Worm (Caenorhabditis elegans) whole organism, L1 larva: ENCODE data around the gene asm-1.

ENCODE experiments used
- alr-1 ChIP-seq: fragments of 200-800 bp; sonication (Bioruptor generic); optimal IDR thresholded peaks from 2 replicates; lab custom pipeline; 2018; ENCODE audit warnings: borderline replicate concordance, mild to moderate bottlenecking, missing genetic modification characterization, missing compliant biosample characterization
- ceh-63 ChIP-seq: fragments of 200-800 bp; sonication (Bioruptor generic); optimal IDR thresholded peaks from 2 replicates; lab custom pipeline; 2018; ENCODE audit warnings: mild to moderate bottlenecking, missing genetic modification characterization, missing compliant biosample characterization
- ces-1 ChIP-seq: fragments of 150-350 bp; optimal IDR thresholded peaks from 2 replicates; lab custom pipeline; 2014; ENCODE audit warnings: missing biosample characterization, missing genetic modification reagents, missing genetic modification characterization
- egl-27 ChIP-seq, 2 experiments: fragments of 150-350 bp in 1 of 2; sonication (generic microtip); optimal IDR thresholded peaks; 3 replicates each; lab custom pipeline; 2017 to 2018; ENCODE audit warnings: missing biosample characterization in 2 of 2, missing genetic modification characterization in 2 of 2, missing genetic modification reagents in 2 of 2
- jun-1 ChIP-seq: fragments of 150-350 bp; optimal IDR thresholded peaks from 2 replicates; lab custom pipeline; 2014; ENCODE audit warnings: missing biosample characterization, missing genetic modification reagents, missing genetic modification characterization
- lin-15B ChIP-seq: fragments of 150-350 bp; sonication (generic microtip); optimal IDR thresholded peaks from 3 replicates; lab custom pipeline; 2014; ENCODE audit warnings: missing biosample characterization, missing genetic modification characterization
- lin-39 ChIP-seq: fragments of 150-350 bp; optimal IDR thresholded peaks from 2 replicates; lab custom pipeline; 2014; ENCODE audit warnings: missing biosample characterization, missing genetic modification reagents, missing genetic modification characterization
- mdl-1 ChIP-seq, 2 experiments: fragments of 150-350 bp; optimal IDR thresholded peaks; 2 replicates each; lab custom pipeline; 2014 to 2017; ENCODE audit warnings: missing biosample characterization in 2 of 2, missing genetic modification characterization in 2 of 2, inconsistent platforms in 1 of 2
- nhr-11 ChIP-seq: fragments of 150-350 bp; optimal IDR thresholded peaks from 2 replicates; lab custom pipeline; 2014; ENCODE audit warnings: missing biosample characterization, missing genetic modification characterization
- nhr-237 ChIP-seq: fragments of 150-350 bp; optimal IDR thresholded peaks from 2 replicates; lab custom pipeline; 2014; ENCODE audit warnings: missing biosample characterization, missing genetic modification characterization
- nhr-76 ChIP-seq: sonication (generic microtip); optimal IDR thresholded peaks from 2 replicates; lab custom pipeline; 2017; ENCODE audit warnings: missing biosample characterization, missing genetic modification characterization
- swsn-7 ChIP-seq: sonication (generic microtip); optimal IDR thresholded peaks from 2 replicates; lab custom pipeline; 2016; ENCODE audit warnings: missing genetic modification characterization, missing compliant biosample characterization
- tlp-1 ChIP-seq: fragments of 150-350 bp; optimal IDR thresholded peaks from 2 replicates; lab custom pipeline; 2014; ENCODE audit warnings: missing biosample characterization, missing genetic modification characterization
- unc-62 ChIP-seq: fragments of 150-350 bp; optimal IDR thresholded peaks from 2 replicates; lab custom pipeline; 2014; ENCODE audit warnings: missing biosample characterization, missing genetic modification reagents, missing genetic modification characterization

DNA sequence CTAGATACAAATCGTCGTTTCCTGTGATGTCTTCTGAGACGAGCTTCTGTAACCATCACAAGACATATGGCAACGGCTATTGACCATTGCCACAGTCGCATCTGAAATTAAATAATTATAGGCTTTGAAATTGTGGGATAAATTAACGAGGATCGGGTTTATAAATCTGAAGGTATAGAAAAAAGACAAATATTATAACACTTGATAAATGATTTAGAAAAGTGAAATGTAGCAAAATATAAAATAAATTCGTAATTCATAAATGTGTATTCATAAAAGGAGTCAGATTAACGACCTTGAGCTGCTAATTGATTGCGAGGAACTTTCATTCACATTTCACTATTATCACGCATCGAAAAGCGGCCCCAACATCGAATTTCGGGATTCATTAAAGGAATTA lies 46.2 kb upstream of the asm-1 start, which contains the start of gene aff-1:
- TF ChIP-seq unc-62 (GFP tag; lab: Kevin White, UChicago), result no peak
- no peak for TF ChIP-seq nhr-76 (tag; lab: Kevin White, UChicago)
- TF ChIP-seq jun-1 (tag; lab: Kevin White, UChicago), result no peak
- TF ChIP-seq ces-1, result no peak
- TF ChIP-seq nhr-237 (tag; lab: Kevin White, UChicago), result no peak
- no peak for TF ChIP-seq swsn-7 (tag; lab: Kevin White, UChicago)
- TF ChIP-seq ceh-63, result no peak
- TF ChIP-seq alr-1 (tag; lab: Kevin White, UChicago), result no peak
- TF ChIP-seq lin-15B, result no peak
- no peak for TF ChIP-seq mdl-1 (tag; optimal IDR thresholded peaks at IDR 0.05; lab: Kevin White, UChicago)
- TF ChIP-seq egl-27 (tag; optimal IDR thresholded peaks at IDR 0.05; lab: Kevin White, UChicago), result no peak
- no peak for TF ChIP-seq tlp-1 (tag; lab: Kevin White, UChicago)
- TF ChIP-seq lin-39 (tag; lab: Kevin White, UChicago), result no peak
- no peak for TF ChIP-seq nhr-11 (tag; lab: Kevin White, UChicago)
